Worm (Caenorhabditis elegans) whole organism, L3 larva: ENCODE data around the gene svh-1.

Experiments
- egl-27 ChIP-seq: sonication (generic microtip); optimal IDR thresholded peaks from 4 replicates; lab custom pipeline; 2017; ENCODE audit warnings: missing biosample characterization, missing genetic modification reagents, missing genetic modification characterization
- lin-15B ChIP-seq: fragments of 150-350 bp; optimal IDR thresholded peaks from 2 replicates; lab custom pipeline; 2014; ENCODE audit warnings: missing biosample characterization, missing genetic modification characterization

DNA sequence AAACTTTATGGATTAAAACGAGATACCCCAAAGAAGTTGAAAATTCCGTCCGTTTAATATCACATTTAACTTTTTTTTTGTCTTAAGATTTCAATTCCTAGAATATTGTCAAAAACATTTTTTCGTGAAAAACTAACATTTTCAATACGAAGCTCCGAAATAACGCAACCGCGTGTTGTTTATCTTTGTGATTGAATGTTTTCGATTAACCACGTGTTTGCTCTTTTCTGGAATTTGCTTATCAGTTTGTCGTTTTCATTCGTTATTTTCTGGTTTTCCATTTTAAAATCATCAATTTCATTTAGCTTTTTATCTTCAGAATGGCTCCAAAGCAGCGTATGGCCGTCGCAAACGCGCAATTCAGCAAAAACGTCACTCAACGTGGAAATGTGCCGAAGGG lies 18.9 kb downstream of the svh-1 start, which contains the start of gene serp-1.2:
- TF ChIP-seq lin-15B (tag; lab: Kevin White, UChicago) (no peak), egl-27 (tag; lab: Kevin White, UChicago) (no peak)
